Fruit fly (Drosophila melanogaster) whole organism, embryonic: Measurements from ENCODE around the gene CG2247.

Experiments used
- B-H2 ChIP-seq: fragments of 200-800 bp; sonication (Bioruptor generic); optimal IDR thresholded peaks from 2 replicates; lab custom pipeline; 2018; ENCODE audit warnings: missing biosample characterization, mild to moderate bottlenecking, missing genetic modification characterization
- CG11456 ChIP-seq: fragments of 200-800 bp; sonication (Bioruptor generic); IDR thresholded peaks from 3 replicates; pipeline ENCODE4 v1.3.6; 2022; ENCODE audit warnings: missing biosample characterization, missing genetic modification characterization
- CG12104 ChIP-seq: fragments of 200-800 bp; sonication (Bioruptor generic); optimal IDR thresholded peaks from 3 replicates; lab custom pipeline; 2016; ENCODE audit warnings: missing biosample characterization, missing genetic modification characterization
- CG12299 ChIP-seq: fragments of 200-800 bp; sonication (Bioruptor generic); optimal IDR thresholded peaks from 2 replicates; lab custom pipeline; 2018; ENCODE audit warnings: missing biosample characterization, mild to moderate bottlenecking, missing genetic modification characterization
- CG1233 ChIP-seq: fragments of 200-800 bp; sonication (Bioruptor generic); optimal IDR thresholded peaks from 4 replicates; lab custom pipeline; 2018; ENCODE audit warnings: missing biosample characterization, mild to moderate bottlenecking, missing genetic modification characterization
- CG12942 ChIP-seq: fragments of 200-800 bp; sonication (Bioruptor generic); optimal IDR thresholded peaks from 3 replicates; lab custom pipeline; 2016; ENCODE audit warnings: missing biosample characterization, missing genetic modification characterization
- CG15011 ChIP-seq: fragments of 200-800 bp; sonication (Bioruptor generic); optimal IDR thresholded peaks from 3 replicates; lab custom pipeline; 2018; ENCODE audit warnings: missing biosample characterization, mild to moderate bottlenecking, missing genetic modification characterization
- CG1602 ChIP-seq: fragments of 200-800 bp; sonication (Bioruptor generic); optimal IDR thresholded peaks from 3 replicates; lab custom pipeline; 2016; ENCODE audit warnings: missing biosample characterization, missing genetic modification characterization
- CG16779 ChIP-seq: fragments of 200-800 bp; sonication (Bioruptor generic); IDR thresholded peaks from 2 replicates; pipeline ENCODE4 v1.3.6; 2022; ENCODE audit warnings: missing biosample characterization, missing genetic modification characterization
- CG17186 ChIP-seq: fragments of 200-800 bp; sonication (Bioruptor generic); optimal IDR thresholded peaks from 3 replicates; lab custom pipeline; 2017; ENCODE audit warnings: missing biosample characterization, missing genetic modification reagents, missing genetic modification characterization
- CG17361 ChIP-seq: fragments of 200-800 bp; sonication (Bioruptor generic); IDR thresholded peaks from 3 replicates; pipeline ENCODE4 v1.3.6; 2022; ENCODE audit warnings: missing biosample characterization, missing genetic modification characterization
- CG18011 ChIP-seq: fragments of 200-800 bp; sonication (Bioruptor generic); optimal IDR thresholded peaks from 2 replicates; lab custom pipeline; 2017; ENCODE audit warnings: missing biosample characterization, missing genetic modification characterization, mild to moderate bottlenecking, moderate library complexity, missing genotype
- CG18599 ChIP-seq: fragments of 200-800 bp; sonication (Bioruptor generic); optimal IDR thresholded peaks from 3 replicates; lab custom pipeline; 2017; ENCODE audit warnings: missing biosample characterization, missing genetic modification characterization, mild to moderate bottlenecking, moderate library complexity, missing genetic modification reagents
- CG18764 ChIP-seq: fragments of 200-800 bp; sonication (Bioruptor generic); optimal IDR thresholded peaks from 3 replicates; lab custom pipeline; 2016; ENCODE audit warnings: missing biosample characterization, missing genetic modification characterization
- CG2875 ChIP-seq: fragments of 200-800 bp; sonication (Bioruptor generic); optimal IDR thresholded peaks from 2 replicates; lab custom pipeline; 2017; ENCODE audit warnings: missing biosample characterization, mild to moderate bottlenecking, missing genetic modification characterization, missing genetic modification reagents
- CG32532 ChIP-seq: fragments of 200-800 bp; sonication (Bioruptor generic); IDR thresholded peaks from 2 replicates; pipeline ENCODE4 v1.3.6; 2022; ENCODE audit warnings: missing biosample characterization, missing genetic modification characterization
- CG43689 ChIP-seq: fragments of 200-800 bp; sonication (Bioruptor generic); IDR thresholded peaks from 2 replicates; pipeline ENCODE4 v1.3.6; 2022; ENCODE audit warnings: missing biosample characterization, missing genetic modification characterization
- CG7786 ChIP-seq: fragments of 200-800 bp; sonication (Bioruptor generic); optimal IDR thresholded peaks from 2 replicates; lab custom pipeline; 2016; ENCODE audit warnings: missing biosample characterization, missing genetic modification characterization
- Deaf1 ChIP-seq: fragments of 200-800 bp; optimal IDR thresholded peaks from 3 replicates; lab custom pipeline; 2019; ENCODE audit warnings: missing biosample characterization, mild to moderate bottlenecking, missing genetic modification characterization, moderate library complexity
- Drgx ChIP-seq: fragments of 200-800 bp; sonication (Bioruptor generic); IDR thresholded peaks from 2 replicates; pipeline ENCODE4 v1.3.6; 2022; ENCODE audit warnings: missing biosample characterization, missing genetic modification characterization
- Elba2 ChIP-seq: fragments of 200-800 bp; sonication (Bioruptor generic); optimal IDR thresholded peaks from 3 replicates; lab custom pipeline; 2016; ENCODE audit warnings: missing biosample characterization, missing genetic modification characterization
- HLH4C ChIP-seq: fragments of 200-800 bp; sonication (Bioruptor generic); IDR thresholded peaks from 3 replicates; pipeline ENCODE4 v1.3.6; 2022; ENCODE audit warnings: missing biosample characterization, missing genetic modification characterization; ENCODE audit not compliant: partially characterized antibody
- Hr3 ChIP-seq: fragments of 200-800 bp; sonication (Bioruptor generic); optimal IDR thresholded peaks from 3 replicates; lab custom pipeline; 2016; ENCODE audit warnings: missing biosample characterization, missing genetic modification characterization
- MESR4 ChIP-seq: fragments of 200-800 bp; sonication (Bioruptor generic); optimal IDR thresholded peaks from 2 replicates; lab custom pipeline; 2018; ENCODE audit warnings: missing biosample characterization, mild to moderate bottlenecking, missing genetic modification characterization, moderate library complexity
- Med ChIP-seq: fragments of 200-800 bp; sonication (Bioruptor generic); peaks from one replicate; lab custom pipeline; 2016; ENCODE audit warnings: missing biosample characterization, missing genetic modification characterization, mild to moderate bottlenecking, inconsistent platforms, moderate library complexity
- Mes4 ChIP-seq: fragments of 200-800 bp; sonication (Bioruptor generic); optimal IDR thresholded peaks from 2 replicates; lab custom pipeline; 2016; ENCODE audit warnings: missing biosample characterization, missing genetic modification characterization
- NC2β ChIP-seq: fragments of 200-800 bp; sonication (Bioruptor generic); optimal IDR thresholded peaks from 2 replicates; lab custom pipeline; 2016; ENCODE audit warnings: missing biosample characterization, missing genetic modification characterization
- Rfx ChIP-seq: fragments of 200-800 bp; sonication (Bioruptor generic); IDR thresholded peaks from 2 replicates; pipeline ENCODE4 v1.3.6; 2022; ENCODE audit warnings: missing biosample characterization, missing genetic modification characterization
- Six4 ChIP-seq: fragments of 200-800 bp; sonication (Bioruptor generic); optimal IDR thresholded peaks from 2 replicates; lab custom pipeline; 2016; ENCODE audit warnings: missing biosample characterization, missing genetic modification characterization
- Vsx1 ChIP-seq: fragments of 200-800 bp; sonication (Bioruptor generic); optimal IDR thresholded peaks from 2 replicates; lab custom pipeline; 2017; ENCODE audit warnings: missing biosample characterization, mild to moderate bottlenecking, missing genetic modification characterization, missing genetic modification reagents
- Xrp1 ChIP-seq: fragments of 200-800 bp; sonication (Bioruptor generic); IDR thresholded peaks from 2 replicates; pipeline ENCODE4 v1.3.6; 2022; ENCODE audit warnings: missing biosample characterization, missing genetic modification characterization
- crc ChIP-seq: fragments of 200-800 bp; sonication (Bioruptor generic); optimal IDR thresholded peaks from 2 replicates; lab custom pipeline; 2016; ENCODE audit warnings: missing biosample characterization, missing genetic modification characterization
- dan ChIP-seq: fragments of 200-800 bp; sonication (Bioruptor generic); IDR thresholded peaks from 2 replicates; pipeline ENCODE4 v1.3.6; 2022; ENCODE audit warnings: missing biosample characterization, missing genetic modification characterization
- dpn ChIP-seq, 2 experiments: fragments of 200-800 bp; sonication (Bioruptor generic); optimal IDR thresholded peaks; 3 replicates each; lab custom pipeline; 2016; ENCODE audit warnings: missing biosample characterization in 2 of 2, missing genetic modification characterization in 2 of 2
- eve ChIP-seq, 2 experiments: fragments of >200 bp; optimal IDR thresholded peaks; 2 replicates each; lab custom pipeline; 2017; ENCODE audit warnings: missing biosample characterization in 2 of 2, missing genetic modification characterization in 2 of 2
- gcm ChIP-seq: fragments of 200-800 bp; sonication (Bioruptor generic); optimal IDR thresholded peaks from 2 replicates; lab custom pipeline; 2019; ENCODE audit warnings: missing biosample characterization, mild to moderate bottlenecking, missing genetic modification characterization, moderate library complexity
- hbn ChIP-seq: fragments of 200-800 bp; sonication (Bioruptor generic); IDR thresholded peaks from 2 replicates; pipeline ENCODE4 v1.3.6; 2022; ENCODE audit warnings: missing biosample characterization, missing genetic modification characterization; ENCODE audit not compliant: partially characterized antibody
- jing ChIP-seq: fragments of 200-800 bp; sonication (Bioruptor generic); optimal IDR thresholded peaks from 2 replicates; lab custom pipeline; 2018; ENCODE audit warnings: missing biosample characterization, mild to moderate bottlenecking, missing genetic modification characterization
- ken ChIP-seq: fragments of 200-800 bp; sonication (Bioruptor generic); IDR thresholded peaks from 3 replicates; pipeline ENCODE4 v1.3.6; 2022; ENCODE audit warnings: missing biosample characterization, missing genetic modification characterization
- oc ChIP-seq: fragments of 200-800 bp; sonication (Bioruptor generic); optimal IDR thresholded peaks from 2 replicates; lab custom pipeline; 2018; ENCODE audit warnings: missing biosample characterization, mild to moderate bottlenecking, missing genetic modification characterization, moderate library complexity
- odd ChIP-seq: fragments of 200-800 bp; sonication (Bioruptor generic); optimal IDR thresholded peaks from 2 replicates; lab custom pipeline; 2017; ENCODE audit warnings: missing biosample characterization, mild to moderate bottlenecking, missing genetic modification characterization
- pnt ChIP-seq: fragments of 200-800 bp; sonication (Bioruptor generic); optimal IDR thresholded peaks from 3 replicates; lab custom pipeline; 2016; ENCODE audit warnings: missing biosample characterization, missing genetic modification characterization
- run ChIP-seq: fragments of 200-800 bp; sonication (Bioruptor generic); optimal IDR thresholded peaks from 3 replicates; lab custom pipeline; 2018; ENCODE audit warnings: missing biosample characterization, mild to moderate bottlenecking, missing genetic modification characterization
- scrt ChIP-seq: fragments of 200-800 bp; sonication (Bioruptor generic); optimal IDR thresholded peaks from 2 replicates; lab custom pipeline; 2018; ENCODE audit warnings: missing biosample characterization, mild to moderate bottlenecking, missing genetic modification characterization, moderate library complexity
- sima ChIP-seq: fragments of 200-800 bp; sonication (Bioruptor generic); optimal IDR thresholded peaks from 2 replicates; lab custom pipeline; 2016; ENCODE audit warnings: missing biosample characterization, missing genetic modification characterization
- slou ChIP-seq: fragments of 200-800 bp; sonication (Bioruptor generic); optimal IDR thresholded peaks from 3 replicates; lab custom pipeline; 2016; ENCODE audit warnings: missing biosample characterization, missing genetic modification characterization
- toy ChIP-seq: fragments of 200-800 bp; sonication (Bioruptor generic); IDR thresholded peaks from 2 replicates; pipeline ENCODE4 v1.3.6; 2022; ENCODE audit warnings: missing biosample characterization, missing genetic modification characterization
- unc-4 ChIP-seq: fragments of 200-800 bp; sonication (Bioruptor generic); IDR thresholded peaks from 2 replicates; pipeline ENCODE4 v1.3.6; 2022; ENCODE audit warnings: missing biosample characterization, missing genetic modification characterization; ENCODE audit not compliant: partially characterized antibody
- unpg ChIP-seq: fragments of 200-800 bp; sonication (Bioruptor generic); optimal IDR thresholded peaks from 3 replicates; lab custom pipeline; 2018; ENCODE audit warnings: missing biosample characterization, mild to moderate bottlenecking, missing genetic modification characterization, moderate library complexity

CG2247 gene

DNA sequence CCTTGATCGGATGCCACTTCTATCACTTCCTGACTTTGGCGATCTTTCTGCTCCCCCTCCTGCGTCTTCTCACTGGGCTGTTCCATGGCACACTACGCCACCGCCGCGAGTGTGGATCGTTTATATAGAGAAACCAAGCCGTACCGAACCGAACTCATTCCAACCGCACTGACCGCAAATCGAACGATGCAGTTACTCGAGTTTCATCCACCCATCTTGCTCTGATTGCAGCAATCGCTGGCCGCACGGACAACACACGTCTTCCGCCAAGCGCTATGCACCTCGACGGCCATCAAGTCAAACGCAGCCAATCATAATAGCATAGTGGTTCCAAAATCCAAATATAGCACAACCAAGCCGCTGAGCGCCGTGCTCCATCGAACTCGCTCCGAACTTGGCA is 27.4 kb downstream of the CG2247 start, which contains the start of gene pkm:
Gene pkm, minus strand, starts transcription at position 101 of the 400 bp plus-strand sequence.
- TF ChIP-seq CG11456 (GFP tag; lab: Robert Waterston, UW) (no peak), eve (GFP tag; optimal IDR thresholded peaks at IDR 0.05; lab: Kevin White, UChicago) (no peak), Med (peak; percentile 32), HLH4C (GFP tag; lab: Robert Waterston, UW) (no peak), Xrp1 (GFP tag; lab: Robert Waterston, UW) (no peak), CG32532 (GFP tag; lab: Robert Waterston, UW) (no peak)

DNA sequence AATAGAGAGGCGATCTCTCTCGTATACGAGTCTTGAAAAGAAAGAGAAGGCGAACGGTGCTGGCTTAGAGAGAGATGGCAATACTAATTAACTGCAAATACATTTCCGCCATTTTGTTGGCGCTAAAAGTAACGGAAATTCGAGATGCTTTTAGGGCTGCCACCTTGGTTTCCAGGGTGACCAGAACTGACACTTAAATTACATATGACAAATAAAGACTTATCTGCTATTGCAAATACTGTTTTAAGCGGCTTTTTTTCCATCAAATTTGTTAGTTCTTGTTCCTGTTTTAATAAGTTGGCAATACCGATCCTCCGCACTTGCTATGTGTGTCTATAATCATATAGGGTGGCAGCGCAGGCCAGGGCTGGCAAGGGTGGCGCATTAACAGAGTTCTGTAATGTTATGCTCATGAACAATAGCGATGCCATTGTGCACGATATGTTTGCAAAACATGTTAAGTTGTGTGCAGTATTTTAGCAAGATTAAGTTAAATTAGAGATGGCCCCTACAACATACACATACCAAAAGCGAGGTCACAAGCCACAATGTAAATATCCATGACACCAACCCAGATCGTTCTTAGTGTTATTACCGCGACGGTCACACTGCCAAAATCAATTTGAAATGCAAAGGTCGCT is 31.1 kb downstream of the CG2247 start, which contains the start of gene nod:
Gene nod, plus strand, starts transcription at position 573 of the 641 bp plus-strand sequence.
- no peak for TF ChIP-seq toy (GFP tag; lab: Robert Waterston, UW)
- no peak for TF ChIP-seq jing (GFP tag; lab: Kevin White, UChicago)
- TF ChIP-seq gcm = no peak
- TF ChIP-seq Hr3 = peak; percentile 39
- peak; percentile 52 for TF ChIP-seq CG1233 (GFP tag; lab: Kevin White, UChicago)
- TF ChIP-seq Mes4 (GFP tag; lab: Kevin White, UChicago) = peak; percentile 56
- TF ChIP-seq CG12942 (GFP tag; lab: Kevin White, UChicago) = peak; percentile 52
- TF ChIP-seq B-H2 (GFP tag; lab: Kevin White, UChicago) = peak; percentile 63
- TF ChIP-seq Deaf1 (tag; lab: Kevin White, UChicago) = peak; percentile 21
- peak; percentile 73 for TF ChIP-seq hbn (GFP tag; lab: Robert Waterston, UW)
- no peak for TF ChIP-seq odd (GFP tag; lab: Kevin White, UChicago)
- TF ChIP-seq CG18599 (GFP tag; lab: Kevin White, UChicago) = peak; percentile 70
- no peak for TF ChIP-seq scrt (GFP tag; lab: Kevin White, UChicago)
- TF ChIP-seq NC2β (GFP tag; lab: Kevin White, UChicago) = peak; percentile 57
- TF ChIP-seq unpg = peak; percentile 61
- TF ChIP-seq Elba2 (GFP tag; lab: Kevin White, UChicago) = no peak
- no peak for TF ChIP-seq CG15011 (GFP tag; lab: Kevin White, UChicago)
- peak; percentile 77 for TF ChIP-seq unc-4 (GFP tag; lab: Robert Waterston, UW)
- peak; percentile 20 for TF ChIP-seq sima (GFP tag; lab: Kevin White, UChicago)
- TF ChIP-seq crc (GFP tag; lab: Kevin White, UChicago) = peak; percentile 22
- TF ChIP-seq Rfx (GFP tag; lab: Robert Waterston, UW) = peak; percentile 74
- peak; percentile 51 for TF ChIP-seq CG17186 (GFP tag; lab: Kevin White, UChicago)
- no peak for TF ChIP-seq CG16779 (GFP tag; lab: Robert Waterston, UW)
- TF ChIP-seq MESR4 (GFP tag; lab: Kevin White, UChicago) = peak; percentile 36
- no peak for TF ChIP-seq CG12299 (tag; lab: Kevin White, UChicago)
- TF ChIP-seq Drgx = 0 out of 2 replicates have a peak, but pooled peaks have one; percentile 22
- no peak for TF ChIP-seq Vsx1 (GFP tag; lab: Kevin White, UChicago)
- no peak for TF ChIP-seq CG12104 (GFP tag; lab: Kevin White, UChicago)
- TF ChIP-seq run (tag; lab: Kevin White, UChicago) = no peak
- peak; percentile 25 for TF ChIP-seq CG18011 (GFP tag; lab: Kevin White, UChicago)
- no peak for TF ChIP-seq CG43689 (GFP tag; lab: Robert Waterston, UW)
- TF ChIP-seq CG18764 (GFP tag; lab: Kevin White, UChicago) = peak; percentile 15
- TF ChIP-seq pnt (GFP tag; lab: Kevin White, UChicago) = peak; percentile 68
- peak; percentile 8 for TF ChIP-seq oc
- TF ChIP-seq ken (GFP tag; lab: Robert Waterston, UW) = no peak
- TF ChIP-seq dpn (GFP tag; optimal IDR thresholded peaks at IDR 0.05; lab: Kevin White, UChicago) = peak; percentile 62 to 75
- peak; percentile 45 for TF ChIP-seq CG1602 (GFP tag; lab: Kevin White, UChicago)
- TF ChIP-seq dan = no peak
- peak; percentile 61 for TF ChIP-seq CG7786 (GFP tag; lab: Kevin White, UChicago)
- no peak for TF ChIP-seq slou (GFP tag; lab: Kevin White, UChicago)
- peak; percentile 40 for TF ChIP-seq CG2875 (GFP tag; lab: Kevin White, UChicago)
- TF ChIP-seq CG17361 = peak; percentile 71
- TF ChIP-seq Six4 (GFP tag; lab: Kevin White, UChicago) = peak; percentile 59
